Worm (Caenorhabditis elegans): ENCODE results near the gene ZC132.11.

ce11 chrV:4303793-4304192, 5.3 kb upstream of the ZC132.11 start:
- TF ChIP-seq W03F9.2 (tag; optimal IDR thresholded peaks at IDR 0.05): no peak
- no peak for TF ChIP-seq dao-5 (tag; optimal IDR thresholded peaks at IDR 0.05)
- no peak for TF ChIP-seq him-1 (tag; optimal IDR thresholded peaks at IDR 0.05)

All from whole organism, L4/young adult.